Worm (Caenorhabditis elegans) whole organism, L2 larva: ENCODE measurements around the gene Y55F3AM.13.

Source experiments
- C34F6.9 ChIP-seq: fragments of 150-350 bp; optimal IDR thresholded peaks from 2 replicates; lab custom pipeline; 2014; ENCODE audit warnings: missing biosample characterization, missing genetic modification characterization
- F13H6.1 ChIP-seq: sonication (generic microtip); optimal IDR thresholded peaks from 2 replicates; lab custom pipeline; 2016; ENCODE audit warnings: missing genetic modification characterization, missing compliant biosample characterization
- R02D3.7 ChIP-seq: fragments of 150-350 bp; optimal IDR thresholded peaks from 2 replicates; lab custom pipeline; 2014; ENCODE audit warnings: missing biosample characterization, missing genetic modification characterization
- Y55F3AM.14 ChIP-seq: fragments of 200-800 bp; sonication (Bioruptor generic); optimal IDR thresholded peaks from 2 replicates; lab custom pipeline; 2018; ENCODE audit warnings: mild to moderate bottlenecking, missing genetic modification characterization, missing compliant biosample characterization
- ZK546.5 ChIP-seq: sonication (generic microtip); optimal IDR thresholded peaks from 2 replicates; lab custom pipeline; 2017; ENCODE audit warnings: missing biosample characterization, missing genetic modification characterization
- alr-1 ChIP-seq: fragments of 150-350 bp; optimal IDR thresholded peaks from 2 replicates; lab custom pipeline; 2014; ENCODE audit warnings: missing biosample characterization, missing genetic modification characterization
- aly-2 ChIP-seq: fragments of 150-350 bp; optimal IDR thresholded peaks from 2 replicates; lab custom pipeline; 2014; ENCODE audit warnings: missing biosample characterization, missing genetic modification characterization
- ama-1 ChIP-seq: fragments of 150-350 bp; optimal IDR thresholded peaks from 2 replicates; lab custom pipeline; 2018; ENCODE audit warnings: inconsistent platforms
- blmp-1 ChIP-seq: sonication (generic microtip); optimal IDR thresholded peaks from 2 replicates; lab custom pipeline; 2017; ENCODE audit warnings: missing genetic modification characterization, mild to moderate bottlenecking, missing compliant biosample characterization, antibody characterized with exemption, moderate library complexity; ENCODE audit not compliant: insufficient read depth
- ceh-16 ChIP-seq: fragments of 150-350 bp; optimal IDR thresholded peaks from 2 replicates; lab custom pipeline; 2014; ENCODE audit warnings: missing biosample characterization, missing genetic modification characterization
- ceh-82 ChIP-seq: fragments of 150-350 bp; optimal IDR thresholded peaks from 2 replicates; lab custom pipeline; 2014; ENCODE audit warnings: missing biosample characterization, missing genetic modification characterization
- crh-2 ChIP-seq: sonication (generic microtip); optimal IDR thresholded peaks from 2 replicates; lab custom pipeline; 2017; ENCODE audit warnings: missing biosample characterization, missing genetic modification characterization
- dmd-4 ChIP-seq: sonication (generic microtip); optimal IDR thresholded peaks from 2 replicates; lab custom pipeline; 2017; ENCODE audit warnings: missing biosample characterization, missing genetic modification characterization
- egl-27 ChIP-seq: sonication (generic microtip); optimal IDR thresholded peaks from 3 replicates; lab custom pipeline; 2017; ENCODE audit warnings: missing biosample characterization, missing genetic modification reagents, missing genetic modification characterization
- elt-1 ChIP-seq: fragments of 150-350 bp; optimal IDR thresholded peaks from 2 replicates; lab custom pipeline; 2014; ENCODE audit warnings: missing biosample characterization, missing genetic modification characterization
- elt-3 ChIP-seq: sonication (generic microtip); optimal IDR thresholded peaks from 2 replicates; lab custom pipeline; 2017; ENCODE audit warnings: missing biosample characterization, missing genetic modification characterization
- fos-1 ChIP-seq: fragments of 150-350 bp; optimal IDR thresholded peaks from 2 replicates; lab custom pipeline; 2014; ENCODE audit warnings: missing biosample characterization, missing genetic modification characterization
- gmeb-1 ChIP-seq: fragments of 150-350 bp; optimal IDR thresholded peaks from 2 replicates; lab custom pipeline; 2014; ENCODE audit warnings: missing biosample characterization, missing genetic modification characterization
- lin-11 ChIP-seq: fragments of 150-350 bp; sonication (generic microtip); optimal IDR thresholded peaks from 2 replicates; lab custom pipeline; 2014; ENCODE audit warnings: missing biosample characterization, missing genetic modification characterization, inconsistent platforms, mixed read lengths
- lin-13 ChIP-seq: fragments of 150-350 bp; optimal IDR thresholded peaks from 2 replicates; lab custom pipeline; 2014; ENCODE audit warnings: missing biosample characterization, missing genetic modification reagents, missing genetic modification characterization
- lin-39 ChIP-seq: fragments of 150-350 bp; optimal IDR thresholded peaks from 2 replicates; lab custom pipeline; 2014; ENCODE audit warnings: missing biosample characterization, missing genetic modification reagents, missing genetic modification characterization
- lsy-2 ChIP-seq, 2 experiments: fragments of 150-350 bp in 1 of 2; sonication (generic microtip) in 1 of 2; optimal IDR thresholded peaks; 2 replicates each; lab custom pipeline; 2014 to 2017; ENCODE audit warnings: missing biosample characterization in 2 of 2, missing genetic modification characterization in 2 of 2
- mab-5 ChIP-seq: fragments of 150-350 bp; optimal IDR thresholded peaks from 2 replicates; lab custom pipeline; 2014; ENCODE audit warnings: missing biosample characterization, missing genetic modification characterization
- mbf-1 ChIP-seq: sonication (generic microtip); optimal IDR thresholded peaks from 2 replicates; lab custom pipeline; 2017; ENCODE audit warnings: missing biosample characterization, missing genetic modification characterization
- mdl-1 ChIP-seq, 2 experiments: fragments of 150-350 bp in 1 of 2; sonication (generic microtip) in 1 of 2; optimal IDR thresholded peaks; 2 replicates each; lab custom pipeline; 2017; ENCODE audit warnings: missing biosample characterization in 2 of 2, missing genetic modification characterization in 2 of 2
- nhr-10 ChIP-seq: sonication (generic microtip); optimal IDR thresholded peaks from 2 replicates; lab custom pipeline; 2017; ENCODE audit warnings: missing biosample characterization, missing genetic modification characterization
- nhr-11 ChIP-seq: fragments of 150-350 bp; optimal IDR thresholded peaks from 2 replicates; lab custom pipeline; 2014; ENCODE audit warnings: missing biosample characterization, missing genetic modification characterization
- nhr-12 ChIP-seq: fragments of 150-350 bp; optimal IDR thresholded peaks from 2 replicates; lab custom pipeline; 2014; ENCODE audit warnings: missing biosample characterization, missing genetic modification characterization
- nhr-129 ChIP-seq: fragments of 150-350 bp; optimal IDR thresholded peaks from 2 replicates; lab custom pipeline; 2014; ENCODE audit warnings: missing biosample characterization, missing genetic modification characterization
- nhr-21 ChIP-seq: fragments of 150-350 bp; optimal IDR thresholded peaks from 2 replicates; lab custom pipeline; 2014; ENCODE audit warnings: missing biosample characterization, missing genetic modification characterization
- nhr-23 ChIP-seq: fragments of 150-350 bp; optimal IDR thresholded peaks from 2 replicates; lab custom pipeline; 2014; ENCODE audit warnings: missing biosample characterization, missing genetic modification reagents, missing genetic modification characterization
- nhr-237 ChIP-seq: fragments of 150-350 bp; optimal IDR thresholded peaks from 2 replicates; lab custom pipeline; 2014; ENCODE audit warnings: missing biosample characterization, missing genetic modification characterization
- nhr-25 ChIP-seq: fragments of 150-350 bp; sonication (generic microtip); optimal IDR thresholded peaks from 3 replicates; lab custom pipeline; 2014; ENCODE audit warnings: missing biosample characterization, missing genetic modification characterization
- nhr-6 ChIP-seq: fragments of 150-350 bp; optimal IDR thresholded peaks from 2 replicates; lab custom pipeline; 2014; ENCODE audit warnings: missing biosample characterization, missing genetic modification characterization
- nhr-77 ChIP-seq: fragments of 150-350 bp; optimal IDR thresholded peaks from 2 replicates; lab custom pipeline; 2014; ENCODE audit warnings: missing biosample characterization, missing genetic modification characterization
- peb-1 ChIP-seq: fragments of 150-350 bp; optimal IDR thresholded peaks from 2 replicates; lab custom pipeline; 2014; ENCODE audit warnings: missing biosample characterization, missing genetic modification characterization
- sem-4 ChIP-seq: fragments of 150-350 bp; optimal IDR thresholded peaks from 2 replicates; lab custom pipeline; 2014; ENCODE audit warnings: missing biosample characterization, missing genetic modification reagents, missing genetic modification characterization
- skn-1 ChIP-seq: sonication (generic microtip); optimal IDR thresholded peaks from 2 replicates; lab custom pipeline; 2017; ENCODE audit warnings: missing biosample characterization, missing genetic modification characterization
- sma-3 ChIP-seq: sonication (generic microtip); optimal IDR thresholded peaks from 2 replicates; lab custom pipeline; 2016; ENCODE audit warnings: missing genetic modification reagents, missing genetic modification characterization, missing compliant biosample characterization
- sma-9 ChIP-seq, 2 experiments: fragments of 150-350 bp in 1 of 2; sonication (generic microtip) in 1 of 2; optimal IDR thresholded peaks; 2 replicates each; lab custom pipeline; 2014 to 2016; ENCODE audit warnings: missing genetic modification characterization in 2 of 2, mild to moderate bottlenecking in 1 of 2, missing biosample characterization in 1 of 2, missing compliant biosample characterization in 1 of 2, missing genetic modification reagents in 1 of 2, moderate library complexity in 1 of 2
- snpc-4 ChIP-seq: fragments of 150-350 bp; optimal IDR thresholded peaks from 2 replicates; lab custom pipeline; 2014; ENCODE audit warnings: missing biosample characterization, missing genetic modification characterization
- unc-39 ChIP-seq: fragments of 150-350 bp; optimal IDR thresholded peaks from 2 replicates; lab custom pipeline; 2014; ENCODE audit warnings: missing biosample characterization, missing genetic modification characterization
- unc-55 ChIP-seq: fragments of 150-350 bp; sonication (generic microtip); optimal IDR thresholded peaks from 3 replicates; lab custom pipeline; 2014; ENCODE audit warnings: missing biosample characterization, missing genetic modification reagents, missing genetic modification characterization
- unc-62 ChIP-seq: fragments of 150-350 bp; optimal IDR thresholded peaks from 2 replicates; lab custom pipeline; 2014; ENCODE audit warnings: missing biosample characterization, missing genetic modification reagents, missing genetic modification characterization
- zag-1 ChIP-seq: fragments of 150-350 bp; optimal IDR thresholded peaks from 2 replicates; lab custom pipeline; 2014; ENCODE audit warnings: missing biosample characterization, missing genetic modification characterization
- ztf-1 ChIP-seq: fragments of 200-800 bp; sonication (Bioruptor generic); conservative IDR thresholded peaks from 2 replicates; pipeline ENCODE4 v1.3.6; 2022; ENCODE audit warnings: missing genetic modification characterization, missing compliant biosample characterization
- ztf-11 ChIP-seq: sonication (generic microtip); optimal IDR thresholded peaks from 2 replicates; lab custom pipeline; 2017; ENCODE audit warnings: missing biosample characterization, missing genetic modification characterization
- ztf-4 ChIP-seq: fragments of 150-350 bp; optimal IDR thresholded peaks from 2 replicates; lab custom pipeline; 2014; ENCODE audit warnings: missing biosample characterization, missing genetic modification characterization

Gene Y55F3AM.13

DNA sequence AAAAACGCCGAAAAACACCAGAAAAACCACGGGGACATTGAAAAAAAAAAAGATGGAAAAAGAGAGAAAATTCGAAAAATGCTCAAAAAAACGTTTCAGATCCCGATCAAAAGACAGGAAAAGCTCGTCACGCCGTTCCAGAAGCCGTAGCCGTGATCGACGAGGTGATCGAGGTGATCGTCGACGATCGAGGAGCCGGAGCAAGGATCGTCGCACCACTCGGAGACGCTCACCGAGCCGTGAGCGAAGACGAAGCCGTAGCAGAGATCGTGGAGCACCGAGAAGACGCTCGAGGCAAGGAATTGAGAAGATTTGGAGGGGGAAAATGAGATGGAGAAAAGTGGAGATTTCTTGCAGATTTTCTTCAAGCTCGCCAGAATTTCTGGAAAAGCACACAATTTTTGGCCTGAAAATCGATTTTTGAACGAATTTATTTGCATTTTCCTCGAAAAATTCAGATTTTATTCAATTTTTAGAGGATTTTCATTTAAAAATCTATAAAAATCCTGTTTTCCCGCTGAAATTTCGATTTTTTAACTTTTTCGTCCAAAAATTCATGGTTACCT is 42.8 kb downstream of the Y55F3AM.13 start:
- TF ChIP-seq ceh-82 (tag; lab: Kevin White, UChicago) (no peak), fos-1 (tag; lab: Kevin White, UChicago) (no peak), R02D3.7 (tag; lab: Kevin White, UChicago) (no peak), nhr-129 (no peak), mbf-1 (tag; lab: Kevin White, UChicago) (no peak), nhr-21 (tag; lab: Kevin White, UChicago) (no peak), lin-39 (tag; lab: Kevin White, UChicago) (no peak), gmeb-1 (tag; lab: Kevin White, UChicago) (no peak), elt-3 (tag; lab: Kevin White, UChicago) (no peak), mdl-1 (tag; optimal IDR thresholded peaks at IDR 0.05; lab: Kevin White, UChicago) (no peak), nhr-23 (tag; lab: Kevin White, UChicago) (no peak), lin-13 (GFP tag; lab: Kevin White, UChicago) (no peak), aly-2 (tag; lab: Kevin White, UChicago) (no peak), lin-11 (tag; lab: Kevin White, UChicago) (no peak), skn-1 (tag; lab: Kevin White, UChicago) (no peak), nhr-12 (tag; lab: Kevin White, UChicago) (no peak), C34F6.9 (tag; lab: Kevin White, UChicago) (no peak)

DNA sequence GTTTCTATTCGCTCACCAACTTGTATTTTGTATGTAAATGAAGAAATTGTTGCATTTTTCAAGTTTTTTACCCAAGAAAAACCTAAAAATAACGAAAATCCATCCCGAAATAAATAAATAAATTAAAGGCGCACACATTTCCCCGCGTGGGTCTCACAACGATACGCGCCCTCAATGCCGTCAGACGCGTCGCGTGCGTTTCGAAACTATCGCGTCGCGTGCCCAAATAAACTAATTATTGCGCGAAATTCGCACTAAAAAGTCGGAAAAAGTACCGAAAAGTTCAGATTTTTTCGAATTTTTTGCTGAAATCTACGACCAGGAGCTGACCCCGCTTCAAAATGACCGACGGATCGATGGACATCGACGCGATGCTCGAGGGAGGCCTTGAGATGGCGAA is 43.7 kb downstream of the Y55F3AM.13 start, which contains the start of gene rbm-39:
Gene rbm-39, plus strand, starts transcription at position 178 of the 400 bp plus-strand sequence.
- no peak for TF ChIP-seq unc-39
- peak; percentile 76 for TF ChIP-seq F13H6.1
- TF ChIP-seq lin-11 (tag; lab: Kevin White, UChicago) = peak; percentile 82
- no peak for TF ChIP-seq peb-1
- TF ChIP-seq unc-55 (GFP tag; lab: Kevin White, UChicago) = peak; percentile 92
- peak; percentile 92 for TF ChIP-seq C34F6.9 (tag; lab: Kevin White, UChicago)
- TF ChIP-seq nhr-77 (tag; lab: Kevin White, UChicago) = no peak
- peak; percentile 4 for TF ChIP-seq ceh-82 (tag; lab: Kevin White, UChicago)
- TF ChIP-seq nhr-12 (tag; lab: Kevin White, UChicago) = no peak
- peak; percentile 87 for TF ChIP-seq lin-13 (GFP tag; lab: Kevin White, UChicago)
- no peak for TF ChIP-seq aly-2 (tag; lab: Kevin White, UChicago)
- TF ChIP-seq fos-1 (tag; lab: Kevin White, UChicago) = peak; percentile 48
- no peak for TF ChIP-seq ztf-1 (GFP tag; lab: Robert Waterston, UW)
- TF ChIP-seq sem-4 (tag; lab: Kevin White, UChicago) = peak; percentile 8
- TF ChIP-seq nhr-10 (tag; lab: Kevin White, UChicago) = no peak
- TF ChIP-seq ztf-4 (tag; lab: Kevin White, UChicago) = peak; percentile 20
- TF ChIP-seq skn-1 (tag; lab: Kevin White, UChicago) = no peak
- TF ChIP-seq R02D3.7 (tag; lab: Kevin White, UChicago) = no peak
- TF ChIP-seq ama-1 = peak; percentile 59
- no peak for TF ChIP-seq lin-39 (tag; lab: Kevin White, UChicago)
- peak; percentile 68 for TF ChIP-seq nhr-25 (tag; lab: Kevin White, UChicago)
- peak; percentile 20 for TF ChIP-seq ZK546.5
- TF ChIP-seq mdl-1 (tag; optimal IDR thresholded peaks at IDR 0.05; lab: Kevin White, UChicago) = peak in 1 of 2 experiments; percentile 59
- no peak for TF ChIP-seq zag-1
- peak; percentile 70 for TF ChIP-seq nhr-21 (tag; lab: Kevin White, UChicago)
- peak; percentile 82 for TF ChIP-seq gmeb-1 (tag; lab: Kevin White, UChicago)
- no peak for TF ChIP-seq nhr-11 (tag; lab: Kevin White, UChicago)
- peak; percentile 43 for TF ChIP-seq egl-27 (tag; lab: Kevin White, UChicago)
- TF ChIP-seq alr-1 (tag; lab: Kevin White, UChicago) = no peak
- peak; percentile 84 for TF ChIP-seq crh-2 (tag; lab: Kevin White, UChicago)
- no peak for TF ChIP-seq ztf-11 (tag; lab: Kevin White, UChicago)
- no peak for TF ChIP-seq nhr-237 (tag; lab: Kevin White, UChicago)
- TF ChIP-seq mbf-1 (tag; lab: Kevin White, UChicago) = no peak
- no peak for TF ChIP-seq unc-62 (GFP tag; lab: Kevin White, UChicago)
- TF ChIP-seq sma-9 (GFP tag; optimal IDR thresholded peaks at IDR 0.05; lab: Kevin White, UChicago) = no peak
- TF ChIP-seq sma-9 (tag; optimal IDR thresholded peaks at IDR 0.05; lab: Kevin White, UChicago) = no peak
- peak; percentile 14 for TF ChIP-seq blmp-1 (tag; lab: Kevin White, UChicago)
- peak; percentile 5 for TF ChIP-seq mab-5 (tag; lab: Kevin White, UChicago)
- no peak for TF ChIP-seq nhr-23 (tag; lab: Kevin White, UChicago)
- no peak for TF ChIP-seq Y55F3AM.14 (GFP tag; lab: Kevin White, UChicago)
- TF ChIP-seq elt-3 (tag; lab: Kevin White, UChicago) = no peak
- TF ChIP-seq lsy-2 (tag; optimal IDR thresholded peaks at IDR 0.05; lab: Kevin White, UChicago) = peak; percentile 80 to 90
- peak; percentile 28 for TF ChIP-seq nhr-6 (tag; lab: Kevin White, UChicago)
- TF ChIP-seq nhr-129 = peak; percentile 77
- TF ChIP-seq snpc-4 (tag; lab: Kevin White, UChicago) = peak; percentile 52
- TF ChIP-seq dmd-4 = no peak
- TF ChIP-seq sma-3 (GFP tag; lab: Kevin White, UChicago) = peak; percentile 83
- no peak for TF ChIP-seq elt-1
- TF ChIP-seq ceh-16 (tag; lab: Kevin White, UChicago) = peak; percentile 26
